Worm (Caenorhabditis elegans) whole organism, late embryonic: Measurements from ENCODE around the gene mev-1.

Experiments used
- C38D4.7 ChIP-seq: fragments of 200-800 bp; sonication (Bioruptor generic); optimal IDR thresholded peaks from 2 replicates; lab custom pipeline; 2018; ENCODE audit warnings: mild to moderate bottlenecking, missing genetic modification characterization, moderate library complexity, missing compliant biosample characterization
- F13H6.1 ChIP-seq: sonication (generic microtip); optimal IDR thresholded peaks from 2 replicates; lab custom pipeline; 2016; ENCODE audit warnings: missing genetic modification characterization, missing compliant biosample characterization
- K02D7.2 ChIP-seq: sonication (generic microtip); optimal IDR thresholded peaks from 2 replicates; lab custom pipeline; 2017; ENCODE audit warnings: mild to moderate bottlenecking, missing genetic modification characterization, missing compliant biosample characterization
- T23F11.4 ChIP-seq: fragments of 200-800 bp; sonication (Bioruptor generic); optimal IDR thresholded peaks from 2 replicates; lab custom pipeline; 2018; ENCODE audit warnings: mild to moderate bottlenecking, missing genetic modification characterization, missing compliant biosample characterization
- ceh-14 ChIP-seq: sonication (generic microtip); optimal IDR thresholded peaks from 2 replicates; lab custom pipeline; 2016; ENCODE audit warnings: missing genotype, missing genetic modification characterization, missing compliant biosample characterization
- ceh-18 ChIP-seq: sonication (generic microtip); optimal IDR thresholded peaks from 2 replicates; lab custom pipeline; 2016; ENCODE audit warnings: missing genetic modification characterization, missing compliant biosample characterization
- ceh-19 ChIP-seq: fragments of 200-800 bp; sonication (Bioruptor generic); optimal IDR thresholded peaks from 2 replicates; lab custom pipeline; 2018; ENCODE audit warnings: mild to moderate bottlenecking, missing genetic modification characterization, missing compliant biosample characterization
- ceh-24 ChIP-seq: sonication (generic microtip); optimal IDR thresholded peaks from 2 replicates; lab custom pipeline; 2016; ENCODE audit warnings: mild to moderate bottlenecking, missing genetic modification characterization, missing compliant biosample characterization
- ceh-34 ChIP-seq: sonication (generic microtip); optimal IDR thresholded peaks from 2 replicates; lab custom pipeline; 2016; ENCODE audit warnings: mild to moderate bottlenecking, missing genetic modification characterization, missing compliant biosample characterization
- ceh-45 ChIP-seq: fragments of 200-800 bp; sonication (Bioruptor generic); IDR thresholded peaks from 2 replicates; pipeline ENCODE4 v1.3.6; 2022; ENCODE audit warnings: missing genetic modification reagents, missing genetic modification characterization, missing compliant biosample characterization
- che-1 ChIP-seq: sonication (generic microtip); optimal IDR thresholded peaks from 2 replicates; lab custom pipeline; 2016; ENCODE audit warnings: mild to moderate bottlenecking, missing genetic modification characterization, missing compliant biosample characterization
- dmd-4 ChIP-seq: sonication (generic microtip); optimal IDR thresholded peaks from 2 replicates; lab custom pipeline; 2016; ENCODE audit warnings: borderline replicate concordance, missing genetic modification characterization, missing compliant biosample characterization
- dve-1 ChIP-seq: sonication (generic microtip); optimal IDR thresholded peaks from 2 replicates; lab custom pipeline; 2017; ENCODE audit warnings: antibody characterized with exemption, mild to moderate bottlenecking, missing genetic modification characterization, missing compliant biosample characterization
- elt-2 ChIP-seq: sonication (generic microtip); optimal IDR thresholded peaks from 2 replicates; lab custom pipeline; 2016; ENCODE audit warnings: missing genetic modification reagents, missing genetic modification characterization, missing compliant biosample characterization
- elt-4 ChIP-seq: sonication (generic microtip); optimal IDR thresholded peaks from 2 replicates; lab custom pipeline; 2016; ENCODE audit warnings: missing genetic modification characterization, missing compliant biosample characterization
- eyg-1 ChIP-seq: sonication (generic microtip); optimal IDR thresholded peaks from 2 replicates; lab custom pipeline; 2016; ENCODE audit warnings: missing genotype, missing genetic modification characterization, missing compliant biosample characterization
- fax-1 ChIP-seq: sonication (generic microtip); optimal IDR thresholded peaks from 2 replicates; lab custom pipeline; 2016; ENCODE audit warnings: missing genotype, missing genetic modification characterization, missing compliant biosample characterization
- fkh-10 ChIP-seq: fragments of 150-350 bp; optimal IDR thresholded peaks from 2 replicates; lab custom pipeline; 2014; ENCODE audit warnings: missing biosample characterization, missing genetic modification reagents, missing genetic modification characterization
- fkh-6 ChIP-seq: sonication (generic microtip); optimal IDR thresholded peaks from 2 replicates; lab custom pipeline; 2016; ENCODE audit warnings: missing genetic modification characterization, missing compliant biosample characterization
- hlh-15 ChIP-seq: sonication (generic microtip); optimal IDR thresholded peaks from 2 replicates; lab custom pipeline; 2016; ENCODE audit warnings: missing genetic modification characterization, missing compliant biosample characterization
- hlh-30 ChIP-seq: sonication (generic microtip); optimal IDR thresholded peaks from 2 replicates; lab custom pipeline; 2017; ENCODE audit warnings: antibody characterized with exemption, missing genetic modification characterization, missing compliant biosample characterization; ENCODE audit not compliant: insufficient read depth
- hlh-8 ChIP-seq: sonication (generic microtip); optimal IDR thresholded peaks from 2 replicates; lab custom pipeline; 2016; ENCODE audit warnings: missing genotype, missing genetic modification characterization, missing compliant biosample characterization
- lim-6 ChIP-seq: sonication (generic microtip); optimal IDR thresholded peaks from 2 replicates; lab custom pipeline; 2016; ENCODE audit warnings: missing genetic modification characterization, missing compliant biosample characterization
- lin-11 ChIP-seq: fragments of 200-800 bp; sonication (Bioruptor generic); optimal IDR thresholded peaks from 2 replicates; lab custom pipeline; 2018; ENCODE audit warnings: mild to moderate bottlenecking, missing genetic modification characterization, missing compliant biosample characterization
- nfya-1 ChIP-seq: sonication (generic microtip); optimal IDR thresholded peaks from 2 replicates; lab custom pipeline; 2017; ENCODE audit warnings: missing genetic modification characterization, mild to moderate bottlenecking, missing compliant biosample characterization, antibody characterized with exemption, moderate library complexity
- nhr-11 ChIP-seq: fragments of 150-350 bp; optimal IDR thresholded peaks from 2 replicates; lab custom pipeline; 2014; ENCODE audit warnings: missing biosample characterization, missing genetic modification characterization
- npax-4 ChIP-seq: sonication (generic microtip); optimal IDR thresholded peaks from 2 replicates; lab custom pipeline; 2016; ENCODE audit warnings: missing genetic modification characterization, missing compliant biosample characterization
- pag-3 ChIP-seq: sonication (generic microtip); optimal IDR thresholded peaks from 2 replicates; lab custom pipeline; 2016; ENCODE audit warnings: missing compliant biosample characterization, missing genetic modification characterization, borderline replicate concordance
- pha-2 ChIP-seq: sonication (generic microtip); optimal IDR thresholded peaks from 2 replicates; lab custom pipeline; 2017; ENCODE audit warnings: mild to moderate bottlenecking, missing genetic modification characterization, missing compliant biosample characterization
- pha-4 ChIP-seq: fragments of 150-350 bp; optimal IDR thresholded peaks from 2 replicates; lab custom pipeline; 2018; ENCODE audit warnings: missing biosample characterization, missing genetic modification reagents, missing genetic modification characterization
- ref-2 ChIP-seq: sonication (generic microtip); optimal IDR thresholded peaks from 2 replicates; lab custom pipeline; 2016; ENCODE audit warnings: missing genetic modification characterization, missing compliant biosample characterization
- rnt-1 ChIP-seq: sonication (generic microtip); optimal IDR thresholded peaks from 2 replicates; lab custom pipeline; 2016; ENCODE audit warnings: missing genetic modification characterization, missing compliant biosample characterization
- sdc-2 ChIP-seq: sonication (generic microtip); optimal IDR thresholded peaks from 2 replicates; lab custom pipeline; 2016; ENCODE audit warnings: missing genotype, missing genetic modification characterization, missing compliant biosample characterization
- syd-9 ChIP-seq: sonication (generic microtip); optimal IDR thresholded peaks from 2 replicates; lab custom pipeline; 2016; ENCODE audit warnings: mild to moderate bottlenecking, missing genetic modification characterization, moderate library complexity, missing compliant biosample characterization
- tbx-2 ChIP-seq: sonication (generic microtip); optimal IDR thresholded peaks from 2 replicates; lab custom pipeline; 2016; ENCODE audit warnings: missing genetic modification characterization, missing compliant biosample characterization
- tbx-7 ChIP-seq: sonication (generic microtip); optimal IDR thresholded peaks from 2 replicates; lab custom pipeline; 2016; ENCODE audit warnings: missing genotype, missing genetic modification characterization, missing compliant biosample characterization
- unc-3 ChIP-seq, 2 experiments: fragments of 200-800 bp in 1 of 2; sonication (Bioruptor generic) in 1 of 2; sonication (generic microtip) in 1 of 2; conservative IDR thresholded peaks in 1 of 2; optimal IDR thresholded peaks in 1 of 2; 2 replicates each; pipeline versions ENCODE4 v1.3.6 to Lab custom; 2016 to 2022; ENCODE audit warnings: missing compliant biosample characterization in 2 of 2, missing genetic modification characterization in 2 of 2, missing genetic modification reagents in 1 of 2
- unc-42 ChIP-seq: sonication (generic microtip); optimal IDR thresholded peaks from 2 replicates; lab custom pipeline; 2016; ENCODE audit warnings: missing genotype, missing genetic modification characterization, missing compliant biosample characterization
- unc-55 ChIP-seq: sonication (generic microtip); optimal IDR thresholded peaks from 2 replicates; lab custom pipeline; 2017; ENCODE audit warnings: missing biosample characterization, missing genetic modification reagents, missing genetic modification characterization
- zip-5 ChIP-seq: sonication (generic microtip); optimal IDR thresholded peaks from 2 replicates; lab custom pipeline; 2016; ENCODE audit warnings: missing genetic modification characterization, missing compliant biosample characterization

The mev-1 gene

ce11 chrIII:10294837-10295236 lies 39.2 kb upstream of the mev-1 start, which contains the start of gene vglu-2:
Gene vglu-2, plus strand, starts transcription at chrIII:10295137.
- no peak for TF ChIP-seq ref-2 (tag; lab: Kevin White, UChicago)

ce11 chrIII:10296904-10297303 lies 37.2 kb upstream of the mev-1 start:
- no peak for TF ChIP-seq pha-4 (tag; lab: Kevin White, UChicago)
- TF ChIP-seq pha-2 (tag; lab: Kevin White, UChicago) = no peak
- no peak for TF ChIP-seq fkh-10 (GFP tag; lab: Kevin White, UChicago)
- no peak for TF ChIP-seq lim-6 (tag; lab: Kevin White, UChicago)
- no peak for TF ChIP-seq tbx-7 (tag; lab: Kevin White, UChicago)
- TF ChIP-seq unc-42 (tag; lab: Kevin White, UChicago) = no peak
- no peak for TF ChIP-seq dmd-4 (tag; lab: Kevin White, UChicago)
- TF ChIP-seq elt-4 (tag; lab: Kevin White, UChicago) = no peak

- TF ChIP-seq nhr-11 (tag; lab: Kevin White, UChicago) (no peak), rnt-1 (tag; lab: Kevin White, UChicago) (no peak), unc-55 (GFP tag; lab: Kevin White, UChicago) (no peak), dmd-4 (tag; lab: Kevin White, UChicago) (no peak), ceh-14 (tag; lab: Kevin White, UChicago) (no peak)
Observed at ce11 chrIII:10300078-10300477, 34.0 kb upstream of the mev-1 start, which contains the start of gene vglu-3. Gene vglu-3, plus strand, starts transcription at chrIII:10300378.

DNA sequence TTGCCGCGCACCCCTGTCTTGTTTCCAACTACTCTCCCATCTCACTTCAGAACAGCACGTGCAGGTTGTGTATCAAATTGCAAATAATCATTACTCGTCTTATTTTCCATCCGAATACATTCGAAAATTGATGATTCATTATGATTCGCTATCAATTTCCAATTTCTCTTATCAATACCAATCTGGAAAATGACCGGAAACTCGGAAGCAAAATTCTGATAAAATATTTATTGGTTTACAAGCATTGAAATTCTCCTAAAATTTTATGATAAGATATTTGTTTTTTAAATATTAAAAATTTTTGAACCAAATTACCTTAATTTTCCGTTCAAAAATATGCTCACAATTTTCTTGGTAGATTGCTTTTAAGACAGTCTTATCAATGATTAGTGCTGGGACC lies 28.8 kb upstream of the mev-1 start:
- no peak for TF ChIP-seq sdc-2 (tag; lab: Kevin White, UChicago)
- no peak for TF ChIP-seq syd-9 (tag; lab: Kevin White, UChicago)
- no peak for TF ChIP-seq pag-3
- no peak for TF ChIP-seq che-1
- no peak for TF ChIP-seq zip-5
- TF ChIP-seq hlh-15 = no peak
- TF ChIP-seq unc-42 (tag; lab: Kevin White, UChicago) = no peak
- no peak for TF ChIP-seq K02D7.2 (tag; lab: Kevin White, UChicago)
- no peak for TF ChIP-seq C38D4.7 (GFP tag; lab: Kevin White, UChicago)
- TF ChIP-seq dve-1 (tag; lab: Kevin White, UChicago) = no peak
- no peak for TF ChIP-seq npax-4 (tag; lab: Kevin White, UChicago)
- TF ChIP-seq ceh-19 (GFP tag; lab: Kevin White, UChicago) = no peak
- TF ChIP-seq ceh-34 (tag; lab: Kevin White, UChicago) = no peak
- TF ChIP-seq lim-6 (tag; lab: Kevin White, UChicago) = no peak
- TF ChIP-seq, all 69 proteins: peak for 0

- no peak for TF ChIP-seq lin-11
- TF ChIP-seq pag-3 = no peak
- TF ChIP-seq zip-5 = no peak
- no peak for TF ChIP-seq hlh-15
- no peak for TF ChIP-seq eyg-1
- no peak for TF ChIP-seq F13H6.1 (tag; lab: Kevin White, UChicago)
- TF ChIP-seq npax-4 (tag; lab: Kevin White, UChicago) = no peak
- no peak for TF ChIP-seq ceh-45
- TF ChIP-seq rnt-1 (tag; lab: Kevin White, UChicago) = no peak
- TF ChIP-seq ceh-24 = no peak
- TF ChIP-seq hlh-30 (tag; lab: Kevin White, UChicago) = no peak
Observed at ce11 chrIII:10306049-10306448, 28.0 kb upstream of the mev-1 start, which contains the start of gene T07A5.1. Gene T07A5.1, minus strand, starts transcription at chrIII:10306197.

DNA sequence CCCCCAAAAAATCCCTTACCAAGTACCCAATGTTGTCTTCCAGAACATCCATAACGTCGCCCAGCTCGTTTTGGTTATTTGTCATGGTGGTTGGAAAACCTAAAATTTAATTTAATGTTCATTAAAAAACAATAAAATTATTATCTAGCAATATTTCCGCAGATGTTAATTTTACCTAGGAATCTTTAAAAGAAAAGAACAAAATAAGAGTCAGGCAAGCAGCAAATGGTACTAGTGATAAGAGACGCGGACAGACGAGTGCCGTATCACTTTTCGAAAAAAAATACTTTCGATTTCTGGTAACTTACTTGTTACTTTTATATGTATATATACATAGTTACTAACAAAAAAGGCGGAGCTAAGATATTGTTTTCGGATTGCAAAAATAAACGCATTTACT lies 23.1 kb upstream of the mev-1 start, which contains the start of gene T07A5.7:
TSS of gene T07A5.7 (minus strand) at position 101 of the 400 bp plus-strand sequence.
- TF ChIP-seq hlh-8 (tag; lab: Kevin White, UChicago) (no peak), ceh-45 (no peak), fax-1 (no peak), nfya-1 (tag; lab: Kevin White, UChicago) (no peak), unc-55 (GFP tag; lab: Kevin White, UChicago) (no peak), unc-3 (GFP tag; conservative IDR thresholded peaks at IDR 0.05; lab: Robert Waterston, UW) (no peak), unc-3 (tag; optimal IDR thresholded peaks at IDR 0.05; lab: Kevin White, UChicago) (no peak), T23F11.4 (GFP tag; lab: Kevin White, UChicago) (no peak), pha-2 (tag; lab: Kevin White, UChicago) (no peak), nhr-11 (tag; lab: Kevin White, UChicago) (no peak), ceh-19 (GFP tag; lab: Kevin White, UChicago) (no peak), dve-1 (tag; lab: Kevin White, UChicago) (no peak), fkh-6 (tag; lab: Kevin White, UChicago) (no peak), ceh-18 (tag; lab: Kevin White, UChicago) (no peak), ceh-14 (tag; lab: Kevin White, UChicago) (no peak), elt-2 (tag; lab: Kevin White, UChicago) (no peak), tbx-2 (tag; lab: Kevin White, UChicago) (no peak), K02D7.2 (tag; lab: Kevin White, UChicago) (no peak)
